Fruit fly (Drosophila melanogaster) whole organism, embryonic: ENCODE results near the gene hfp.

ENCODE experiments used
- ATbp ChIP-seq: fragments of 200-800 bp; sonication (Bioruptor generic); optimal IDR thresholded peaks from 2 replicates; lab custom pipeline; 2017; ENCODE audit warnings: missing biosample characterization, mild to moderate bottlenecking, missing genetic modification characterization, missing genetic modification reagents
- B-H2 ChIP-seq: fragments of 200-800 bp; sonication (Bioruptor generic); optimal IDR thresholded peaks from 2 replicates; lab custom pipeline; 2018; ENCODE audit warnings: missing biosample characterization, mild to moderate bottlenecking, missing genetic modification characterization
- CG10959 ChIP-seq: fragments of 200-800 bp; sonication (Bioruptor generic); IDR thresholded peaks from 2 replicates; pipeline ENCODE4 v1.3.6; 2022; ENCODE audit warnings: missing biosample characterization, missing genetic modification characterization
- CG11456 ChIP-seq: fragments of 200-800 bp; sonication (Bioruptor generic); IDR thresholded peaks from 3 replicates; pipeline ENCODE4 v1.3.6; 2022; ENCODE audit warnings: missing biosample characterization, missing genetic modification characterization
- CG11696 ChIP-seq: fragments of 200-800 bp; sonication (Bioruptor generic); IDR thresholded peaks from 2 replicates; pipeline ENCODE4 v1.3.6; 2022; ENCODE audit warnings: missing biosample characterization, missing genetic modification characterization
- CG12659 ChIP-seq: fragments of 200-800 bp; sonication (Bioruptor generic); optimal IDR thresholded peaks from 3 replicates; lab custom pipeline; 2017; ENCODE audit warnings: mild to moderate bottlenecking, missing biosample characterization, missing genetic modification reagents, missing genetic modification characterization
- CG14667 ChIP-seq: fragments of 200-800 bp; sonication (Bioruptor generic); IDR thresholded peaks from 2 replicates; pipeline ENCODE4 v1.3.6; 2022; ENCODE audit warnings: missing biosample characterization, missing genetic modification characterization
- CG15011 ChIP-seq: fragments of 200-800 bp; sonication (Bioruptor generic); optimal IDR thresholded peaks from 3 replicates; lab custom pipeline; 2018; ENCODE audit warnings: missing biosample characterization, mild to moderate bottlenecking, missing genetic modification characterization
- CG15479 ChIP-seq: fragments of 200-800 bp; sonication (Bioruptor generic); optimal IDR thresholded peaks from 3 replicates; lab custom pipeline; 2019; ENCODE audit warnings: missing biosample characterization, mild to moderate bottlenecking, missing genetic modification characterization, moderate library complexity
- CG17612 ChIP-seq: fragments of 200-800 bp; sonication (Bioruptor generic); IDR thresholded peaks from 2 replicates; pipeline ENCODE4 v1.3.6; 2022; ENCODE audit warnings: missing biosample characterization, missing genetic modification characterization
- CG33557 ChIP-seq: fragments of 200-800 bp; sonication (Bioruptor generic); optimal IDR thresholded peaks from 2 replicates; lab custom pipeline; 2019; ENCODE audit warnings: missing biosample characterization, mild to moderate bottlenecking, missing genetic modification characterization, moderate library complexity
- CG34224 ChIP-seq: fragments of 200-800 bp; sonication (Bioruptor generic); IDR thresholded peaks from 3 replicates; pipeline ENCODE4 v1.3.6; 2022; ENCODE audit warnings: missing biosample characterization, missing genetic modification characterization; ENCODE audit not compliant: partially characterized antibody
- CG34376 ChIP-seq: fragments of 200-800 bp; sonication (Bioruptor generic); optimal IDR thresholded peaks from 2 replicates; lab custom pipeline; 2018; ENCODE audit warnings: missing biosample characterization, mild to moderate bottlenecking, missing genetic modification characterization
- CG34422 ChIP-seq: fragments of 200-800 bp; sonication (Bioruptor generic); IDR thresholded peaks from 3 replicates; pipeline ENCODE4 v1.3.6; 2022; ENCODE audit warnings: missing biosample characterization, missing genetic modification characterization
- CG4282 ChIP-seq: fragments of 200-800 bp; sonication (Bioruptor generic); optimal IDR thresholded peaks from 2 replicates; lab custom pipeline; 2016; ENCODE audit warnings: missing biosample characterization, missing genetic modification characterization
- CG6689 ChIP-seq: fragments of 200-800 bp; sonication (Bioruptor generic); IDR thresholded peaks from 2 replicates; pipeline ENCODE4 v1.3.6; 2022; ENCODE audit warnings: missing biosample characterization, missing genetic modification characterization
- CG7786 ChIP-seq: fragments of 200-800 bp; sonication (Bioruptor generic); optimal IDR thresholded peaks from 2 replicates; lab custom pipeline; 2016; ENCODE audit warnings: missing biosample characterization, missing genetic modification characterization
- CG7839 ChIP-seq: fragments of 200-800 bp; sonication (Bioruptor generic); optimal IDR thresholded peaks from 3 replicates; lab custom pipeline; 2018; ENCODE audit warnings: missing biosample characterization, mild to moderate bottlenecking, missing genetic modification characterization, moderate library complexity
- D ChIP-seq, 2 experiments: fragments of 200-800 bp in 1 of 2; fragments of >200 bp in 1 of 2; sonication (Bioruptor generic) in 1 of 2; optimal IDR thresholded peaks; 2 replicates in 1 of 2; 3 replicates in 1 of 2; lab custom pipeline; 2017; ENCODE audit warnings: mild to moderate bottlenecking in 1 of 2, missing biosample characterization in 1 of 2, missing genetic modification characterization in 1 of 2, missing genetic modification reagents in 1 of 2
- D19B ChIP-seq: fragments of 200-800 bp; sonication (Bioruptor generic); optimal IDR thresholded peaks from 2 replicates; lab custom pipeline; 2017; ENCODE audit warnings: missing biosample characterization, mild to moderate bottlenecking, missing genetic modification characterization
- Dad ChIP-seq: fragments of 200-800 bp; sonication (Bioruptor generic); optimal IDR thresholded peaks from 3 replicates; lab custom pipeline; 2016; ENCODE audit warnings: missing biosample characterization, missing genetic modification characterization
- Dip2 ChIP-seq: fragments of 200-800 bp; sonication (Bioruptor generic); IDR thresholded peaks from 2 replicates; pipeline ENCODE4 v1.3.6; 2022; ENCODE audit warnings: missing biosample characterization, missing genetic modification characterization
- Dll ChIP-seq: fragments of 200-800 bp; sonication (Bioruptor generic); IDR thresholded peaks from 4 replicates; pipeline ENCODE4 v1.3.6; 2022; ENCODE audit warnings: missing biosample characterization, missing genetic modification characterization; ENCODE audit not compliant: partially characterized antibody
- Gsc ChIP-seq: fragments of 200-800 bp; sonication (Bioruptor generic); IDR thresholded peaks from 2 replicates; pipeline ENCODE4 v1.3.6; 2022; ENCODE audit warnings: missing biosample characterization, missing genetic modification characterization
- HLH54F ChIP-seq: fragments of 200-800 bp; sonication (Bioruptor generic); optimal IDR thresholded peaks from 3 replicates; lab custom pipeline; 2016; ENCODE audit warnings: missing biosample characterization, missing genetic modification characterization
- HmgZ ChIP-seq: fragments of 200-800 bp; sonication (Bioruptor generic); optimal IDR thresholded peaks from 2 replicates; lab custom pipeline; 2018; ENCODE audit warnings: missing biosample characterization, mild to moderate bottlenecking, missing genetic modification characterization
- Lhr ChIP-seq: fragments of 200-800 bp; sonication (Bioruptor generic); optimal IDR thresholded peaks from 3 replicates; lab custom pipeline; 2017; ENCODE audit warnings: mild to moderate bottlenecking, missing biosample characterization, missing genetic modification reagents, missing genetic modification characterization
- Mes4 ChIP-seq: fragments of 200-800 bp; sonication (Bioruptor generic); optimal IDR thresholded peaks from 2 replicates; lab custom pipeline; 2016; ENCODE audit warnings: missing biosample characterization, missing genetic modification characterization
- NC2β ChIP-seq: fragments of 200-800 bp; sonication (Bioruptor generic); optimal IDR thresholded peaks from 2 replicates; lab custom pipeline; 2016; ENCODE audit warnings: missing biosample characterization, missing genetic modification characterization
- PHDP ChIP-seq: fragments of 200-800 bp; sonication (Bioruptor generic); optimal IDR thresholded peaks from 3 replicates; lab custom pipeline; 2018; ENCODE audit warnings: missing biosample characterization, mild to moderate bottlenecking, missing genetic modification characterization, moderate library complexity
- Pdp1 ChIP-seq, 2 experiments: fragments of 200-800 bp; sonication (Bioruptor generic); optimal IDR thresholded peaks; 3 replicates each; lab custom pipeline; 2016; ENCODE audit warnings: missing biosample characterization in 2 of 2, missing genetic modification characterization in 2 of 2, mild to moderate bottlenecking in 1 of 2, moderate library complexity in 1 of 2
- Six4 ChIP-seq: fragments of 200-800 bp; sonication (Bioruptor generic); optimal IDR thresholded peaks from 2 replicates; lab custom pipeline; 2016; ENCODE audit warnings: missing biosample characterization, missing genetic modification characterization
- ash1 ChIP-seq: fragments of 200-800 bp; sonication (Bioruptor generic); optimal IDR thresholded peaks from 2 replicates; lab custom pipeline; 2018; ENCODE audit warnings: missing biosample characterization, mild to moderate bottlenecking, missing genetic modification characterization
- bbx ChIP-seq: fragments of 200-800 bp; sonication (Bioruptor generic); IDR thresholded peaks from 2 replicates; pipeline ENCODE4 v1.3.6; 2022; ENCODE audit warnings: missing biosample characterization, missing genetic modification characterization; ENCODE audit not compliant: partially characterized antibody
- bcd ChIP-seq: fragments of 200-800 bp; sonication (Bioruptor generic); optimal IDR thresholded peaks from 2 replicates; lab custom pipeline; 2017; ENCODE audit warnings: missing biosample characterization, mild to moderate bottlenecking, missing genetic modification characterization
- cas ChIP-seq: fragments of 200-800 bp; sonication (Bioruptor generic); IDR thresholded peaks from 2 replicates; pipeline ENCODE4 v1.3.6; 2022; ENCODE audit warnings: missing biosample characterization, missing genetic modification characterization
- da ChIP-seq: fragments of 200-800 bp; sonication (Bioruptor generic); optimal IDR thresholded peaks from 2 replicates; lab custom pipeline; 2016; ENCODE audit warnings: missing biosample characterization, missing genetic modification characterization
- en ChIP-seq: fragments of 200-800 bp; sonication (Bioruptor generic); optimal IDR thresholded peaks from 2 replicates; lab custom pipeline; 2016; ENCODE audit warnings: missing biosample characterization, missing genetic modification characterization
- jing ChIP-seq: fragments of 200-800 bp; sonication (Bioruptor generic); optimal IDR thresholded peaks from 2 replicates; lab custom pipeline; 2018; ENCODE audit warnings: missing biosample characterization, mild to moderate bottlenecking, missing genetic modification characterization
- klu ChIP-seq: fragments of 200-800 bp; sonication (Bioruptor generic); IDR thresholded peaks from 2 replicates; pipeline ENCODE4 v1.3.6; 2022; ENCODE audit warnings: missing biosample characterization, missing genetic modification characterization
- lola ChIP-seq, 3 experiments: fragments of >200 bp in 2 of 3; fragments of 200-800 bp in 1 of 3; sonication (Bioruptor generic) in 1 of 3; optimal IDR thresholded peaks; 2 replicates each; lab custom pipeline; 2017 to 2019; ENCODE audit warnings: missing biosample characterization in 3 of 3, missing genetic modification characterization in 3 of 3, mild to moderate bottlenecking in 1 of 3, moderate library complexity in 1 of 3
- nmo ChIP-seq: fragments of 200-800 bp; sonication (Bioruptor generic); optimal IDR thresholded peaks from 2 replicates; lab custom pipeline; 2018; ENCODE audit warnings: missing biosample characterization, mild to moderate bottlenecking, missing genetic modification characterization, moderate library complexity
- psq ChIP-seq: fragments of 200-800 bp; sonication (Bioruptor generic); optimal IDR thresholded peaks from 2 replicates; lab custom pipeline; 2017; ENCODE audit warnings: missing biosample characterization, missing genetic modification characterization
- slou ChIP-seq: fragments of 200-800 bp; sonication (Bioruptor generic); optimal IDR thresholded peaks from 3 replicates; lab custom pipeline; 2016; ENCODE audit warnings: missing biosample characterization, missing genetic modification characterization
- sob ChIP-seq: fragments of 200-800 bp; sonication (Bioruptor generic); IDR thresholded peaks from 2 replicates; pipeline ENCODE4 v1.3.6; 2022; ENCODE audit warnings: missing biosample characterization, missing genetic modification characterization
- ssp ChIP-seq: fragments of 200-800 bp; sonication (Bioruptor generic); IDR thresholded peaks from 2 replicates; pipeline ENCODE4 v1.3.6; 2022; ENCODE audit warnings: missing biosample characterization, missing genetic modification characterization
- trem ChIP-seq: fragments of 200-800 bp; optimal IDR thresholded peaks from 3 replicates; lab custom pipeline; 2019; ENCODE audit warnings: missing biosample characterization, mild to moderate bottlenecking, missing genetic modification characterization, moderate library complexity
- zen ChIP-seq: fragments of 200-800 bp; sonication (Bioruptor generic); optimal IDR thresholded peaks from 3 replicates; lab custom pipeline; 2018; ENCODE audit warnings: missing biosample characterization, mild to moderate bottlenecking, missing genetic modification characterization, moderate library complexity

Gene hfp

DNA sequence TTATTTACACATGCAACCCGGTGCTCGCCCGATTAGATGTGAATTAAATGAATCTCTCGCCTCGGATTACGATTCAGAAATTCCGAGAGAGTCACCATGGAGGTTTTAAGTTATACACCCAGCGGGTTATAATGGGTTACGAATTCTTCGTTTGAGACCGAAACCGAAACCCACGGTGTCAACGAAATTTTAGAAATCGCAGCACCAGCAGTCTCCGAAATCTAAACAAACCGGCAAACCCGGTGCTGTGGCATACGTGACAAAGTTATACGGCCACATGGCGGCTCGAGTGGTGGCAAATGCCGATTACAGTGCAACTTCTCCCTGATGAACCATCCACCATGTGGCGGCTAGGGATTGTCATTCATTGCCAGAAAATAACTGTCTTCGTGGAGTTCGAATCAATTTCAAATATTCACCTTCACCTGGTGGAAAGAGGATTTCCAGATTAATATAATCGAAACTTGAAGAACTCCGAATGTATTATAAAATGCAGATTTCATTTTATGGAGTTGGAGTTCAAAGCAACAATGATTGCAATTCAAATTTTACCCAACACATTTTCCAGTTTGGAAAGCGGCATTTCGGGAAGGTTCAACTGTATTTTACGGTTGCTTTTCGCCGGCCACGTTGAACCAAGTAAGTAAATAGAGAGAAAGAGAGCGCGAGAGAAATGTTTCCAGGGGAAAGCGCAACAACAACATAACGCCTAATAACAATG is 13.6 kb upstream of the hfp start (continued):
- no peak for TF ChIP-seq CG34224 (GFP tag; lab: Robert Waterston, UW)
- no peak for TF ChIP-seq CG14667 (GFP tag; lab: Robert Waterston, UW)
- no peak for TF ChIP-seq en
- peak; percentile 40; the same call in 1 of the 2 replicates for TF ChIP-seq CG10959
- peak; percentile 23 for TF ChIP-seq CG12659 (GFP tag; lab: Kevin White, UChicago)
- no peak for TF ChIP-seq D (optimal IDR thresholded peaks at IDR 0.05; lab: Kevin White, UChicago)
- TF ChIP-seq D (GFP tag; optimal IDR thresholded peaks at IDR 0.05; lab: Kevin White, UChicago): peak; percentile 80
- peak; percentile 70 for TF ChIP-seq PHDP (tag; lab: Kevin White, UChicago)
- TF ChIP-seq bcd (GFP tag; lab: Kevin White, UChicago): peak; percentile 60
- no peak for TF ChIP-seq CG15479
- TF ChIP-seq HmgZ (tag; lab: Kevin White, UChicago): peak; percentile 62
- no peak for TF ChIP-seq slou
- TF ChIP-seq zen: peak; percentile 16
- peak; percentile 60 for TF ChIP-seq Dad (GFP tag; lab: Kevin White, UChicago)
- TF ChIP-seq psq (GFP tag; lab: Kevin White, UChicago): peak; percentile 24
- TF ChIP-seq lola (GFP tag; optimal IDR thresholded peaks at IDR 0.05; lab: Kevin White, UChicago): peak in 1 of 3 experiments; percentile 84
- TF ChIP-seq CG17612 (GFP tag; lab: Robert Waterston, UW): no peak
- peak in 1 of 2 experiments; percentile 64 for TF ChIP-seq Pdp1 (GFP tag; optimal IDR thresholded peaks at IDR 0.05; lab: Kevin White, UChicago)
- peak; percentile 69 for TF ChIP-seq NC2β (GFP tag; lab: Kevin White, UChicago)
- TF ChIP-seq CG11456 (GFP tag; lab: Robert Waterston, UW): no peak
- peak; percentile 85 for TF ChIP-seq nmo (GFP tag; lab: Kevin White, UChicago)
- no peak for TF ChIP-seq B-H2
- peak; percentile 83 for TF ChIP-seq ATbp
- no peak for TF ChIP-seq CG34376 (GFP tag; lab: Kevin White, UChicago)
- TF ChIP-seq Mes4 (GFP tag; lab: Kevin White, UChicago): peak; percentile 57
- peak; percentile 47 for TF ChIP-seq HLH54F (GFP tag; lab: Kevin White, UChicago)
- TF ChIP-seq sob (GFP tag; lab: Robert Waterston, UW): peak; percentile 50; the same call in 1 of the 2 replicates
- TF ChIP-seq ash1: no peak
- peak; percentile 68 for TF ChIP-seq Six4 (GFP tag; lab: Kevin White, UChicago)
- TF ChIP-seq CG33557: peak; percentile 79
- no peak for TF ChIP-seq bbx (GFP tag; lab: Robert Waterston, UW)
- TF ChIP-seq CG11696 (GFP tag; lab: Robert Waterston, UW): no peak
- peak; percentile 56 for TF ChIP-seq trem (tag; lab: Kevin White, UChicago)
- peak; percentile 51 for TF ChIP-seq jing (GFP tag; lab: Kevin White, UChicago)
- TF ChIP-seq D19B (GFP tag; lab: Kevin White, UChicago): no peak
- peak; percentile 59 for TF ChIP-seq CG6689 (GFP tag; lab: Robert Waterston, UW)
- no peak for TF ChIP-seq cas
- TF ChIP-seq Dip2 (GFP tag; lab: Robert Waterston, UW): no peak
- peak; percentile 57; the same call in 1 of the 3 replicates for TF ChIP-seq CG34422
- peak; percentile 41; the same call in 1 of the 2 replicates for TF ChIP-seq ssp (GFP tag; lab: Robert Waterston, UW)
- TF ChIP-seq CG7786: peak; percentile 66
- TF ChIP-seq klu: peak; percentile 19; the same call in 1 of the 2 replicates
- no peak for TF ChIP-seq CG4282 (GFP tag; lab: Kevin White, UChicago)
- peak; percentile 34; the same call in 1 of the 2 replicates for TF ChIP-seq Gsc (GFP tag; lab: Robert Waterston, UW)
- peak; percentile 58 for TF ChIP-seq Lhr
- peak; percentile 11 for TF ChIP-seq CG15011 (GFP tag; lab: Kevin White, UChicago)
- no peak for TF ChIP-seq da (GFP tag; lab: Kevin White, UChicago)
- TF ChIP-seq CG7839 (tag; lab: Kevin White, UChicago): peak; percentile 80
- no peak for TF ChIP-seq Dll (GFP tag; lab: Robert Waterston, UW)
